Fruit fly (Drosophila melanogaster) whole organism, embryonic: ENCODE results near the gene BORCS6.

ENCODE experiments used
- ATbp ChIP-seq: fragments of 200-800 bp; sonication (Bioruptor generic); optimal IDR thresholded peaks from 2 replicates; lab custom pipeline; 2017; ENCODE audit warnings: missing biosample characterization, mild to moderate bottlenecking, missing genetic modification characterization, missing genetic modification reagents
- Bdp1 ChIP-seq: fragments of 200-800 bp; sonication (Bioruptor generic); optimal IDR thresholded peaks from 3 replicates; lab custom pipeline; 2016; ENCODE audit warnings: missing biosample characterization, missing genetic modification characterization
- CG13775 ChIP-seq: fragments of 200-800 bp; sonication (Bioruptor generic); optimal IDR thresholded peaks from 3 replicates; lab custom pipeline; 2017; ENCODE audit warnings: missing biosample characterization, mild to moderate bottlenecking, missing genetic modification characterization
- CG18011 ChIP-seq: fragments of 200-800 bp; sonication (Bioruptor generic); optimal IDR thresholded peaks from 2 replicates; lab custom pipeline; 2017; ENCODE audit warnings: missing biosample characterization, missing genetic modification characterization, mild to moderate bottlenecking, moderate library complexity, missing genotype
- CG4360 ChIP-seq: fragments of 200-800 bp; sonication (Bioruptor generic); IDR thresholded peaks from 2 replicates; pipeline ENCODE4 v1.3.6; 2022; ENCODE audit warnings: missing biosample characterization, missing genetic modification characterization
- CG6689 ChIP-seq: fragments of 200-800 bp; sonication (Bioruptor generic); IDR thresholded peaks from 2 replicates; pipeline ENCODE4 v1.3.6; 2022; ENCODE audit warnings: missing biosample characterization, missing genetic modification characterization
- CG8924 ChIP-seq: fragments of 200-800 bp; optimal IDR thresholded peaks from 3 replicates; lab custom pipeline; 2019; ENCODE audit warnings: missing biosample characterization, mild to moderate bottlenecking, missing genetic modification characterization, moderate library complexity
- CoRest ChIP-seq: fragments of 200-800 bp; sonication (Bioruptor generic); optimal IDR thresholded peaks from 3 replicates; lab custom pipeline; 2018; ENCODE audit warnings: missing biosample characterization, mild to moderate bottlenecking, missing genetic modification characterization, moderate library complexity
- Doc3 ChIP-seq: fragments of 200-800 bp; sonication (Bioruptor generic); IDR thresholded peaks from 3 replicates; pipeline ENCODE4 v1.3.6; 2022; ENCODE audit warnings: missing biosample characterization, missing genetic modification characterization; ENCODE audit not compliant: partially characterized antibody
- Gsc ChIP-seq: fragments of 200-800 bp; sonication (Bioruptor generic); IDR thresholded peaks from 2 replicates; pipeline ENCODE4 v1.3.6; 2022; ENCODE audit warnings: missing biosample characterization, missing genetic modification characterization
- H2.0 ChIP-seq: fragments of 200-800 bp; sonication (Bioruptor generic); IDR thresholded peaks from 2 replicates; pipeline ENCODE4 v1.3.6; 2022; ENCODE audit warnings: missing biosample characterization, missing genetic modification characterization
- Hmr ChIP-seq: fragments of 200-800 bp; sonication (Bioruptor generic); optimal IDR thresholded peaks from 3 replicates; lab custom pipeline; 2017; ENCODE audit warnings: mild to moderate bottlenecking, missing biosample characterization, missing genetic modification reagents, missing genetic modification characterization
- Kr ChIP-seq: fragments of 200-800 bp; sonication (Bioruptor generic); optimal IDR thresholded peaks from 2 replicates; lab custom pipeline; 2017; ENCODE audit warnings: missing biosample characterization, mild to moderate bottlenecking, missing genetic modification characterization
- MESR4 ChIP-seq: fragments of 200-800 bp; sonication (Bioruptor generic); optimal IDR thresholded peaks from 2 replicates; lab custom pipeline; 2018; ENCODE audit warnings: missing biosample characterization, mild to moderate bottlenecking, missing genetic modification characterization, moderate library complexity
- Mrtf ChIP-seq: fragments of 200-800 bp; sonication (Bioruptor generic); IDR thresholded peaks from 3 replicates; pipeline ENCODE4 v1.3.6; 2022; ENCODE audit warnings: missing biosample characterization, missing genetic modification characterization
- NC2β ChIP-seq: fragments of 200-800 bp; sonication (Bioruptor generic); optimal IDR thresholded peaks from 2 replicates; lab custom pipeline; 2016; ENCODE audit warnings: missing biosample characterization, missing genetic modification characterization
- Nf-YC ChIP-seq: fragments of 200-800 bp; optimal IDR thresholded peaks from 3 replicates; lab custom pipeline; 2019; ENCODE audit warnings: missing biosample characterization, mild to moderate bottlenecking, missing genetic modification characterization, moderate library complexity
- Stat92E ChIP-seq, 3 experiments: fragments of >200 bp in 2 of 3; fragments of 200-800 bp in 1 of 3; sonication (Bioruptor generic) in 1 of 3; optimal IDR thresholded peaks; 2 replicates each; lab custom pipeline; 2017 to 2019; ENCODE audit warnings: missing biosample characterization in 3 of 3, missing genetic modification characterization in 3 of 3, mild to moderate bottlenecking in 1 of 3, moderate library complexity in 1 of 3
- Trl ChIP-seq, 3 experiments: fragments of >200 bp in 2 of 3; fragments of 200-800 bp in 1 of 3; sonication (Bioruptor generic) in 1 of 3; optimal IDR thresholded peaks; 2 replicates in 1 of 3; 3 replicates in 2 of 3; lab custom pipeline; 2016 to 2017; ENCODE audit warnings: missing biosample characterization in 1 of 3, missing genetic modification characterization in 1 of 3
- ara ChIP-seq: fragments of 200-800 bp; sonication (Bioruptor generic); IDR thresholded peaks from 2 replicates; pipeline ENCODE4 v1.3.6; 2022; ENCODE audit warnings: missing biosample characterization, missing genetic modification characterization
- cato ChIP-seq: fragments of 200-800 bp; sonication (Bioruptor generic); optimal IDR thresholded peaks from 2 replicates; lab custom pipeline; 2016; ENCODE audit warnings: missing biosample characterization, missing genetic modification characterization, borderline replicate concordance
- caup ChIP-seq: fragments of 200-800 bp; sonication (Bioruptor generic); optimal IDR thresholded peaks from 3 replicates; lab custom pipeline; 2017; ENCODE audit warnings: missing biosample characterization, mild to moderate bottlenecking, missing genetic modification characterization, moderate library complexity; ENCODE audit not compliant: severe bottlenecking
- cg ChIP-seq: fragments of 200-800 bp; sonication (Bioruptor generic); optimal IDR thresholded peaks from 3 replicates; lab custom pipeline; 2019; ENCODE audit warnings: missing biosample characterization, mild to moderate bottlenecking, missing genetic modification characterization, moderate library complexity
- crol ChIP-seq: fragments of 200-800 bp; sonication (Bioruptor generic); IDR thresholded peaks from 2 replicates; pipeline ENCODE4 v1.3.6; 2022; ENCODE audit warnings: missing biosample characterization, missing genetic modification characterization
- dm ChIP-seq: fragments of 200-800 bp; sonication (Bioruptor generic); optimal IDR thresholded peaks from 3 replicates; lab custom pipeline; 2016; ENCODE audit warnings: missing biosample characterization, missing genetic modification characterization
- ems ChIP-seq: fragments of 200-800 bp; sonication (Bioruptor generic); optimal IDR thresholded peaks from 3 replicates; lab custom pipeline; 2016; ENCODE audit warnings: missing biosample characterization, missing genetic modification characterization
- eve ChIP-seq, 2 experiments: fragments of >200 bp; optimal IDR thresholded peaks; 2 replicates each; lab custom pipeline; 2017; ENCODE audit warnings: missing biosample characterization in 2 of 2, missing genetic modification characterization in 2 of 2
- fd64A ChIP-seq: fragments of 200-800 bp; sonication (Bioruptor generic); optimal IDR thresholded peaks from 3 replicates; lab custom pipeline; 2018; ENCODE audit warnings: missing biosample characterization, mild to moderate bottlenecking, missing genetic modification characterization
- gsb-n ChIP-seq: fragments of 200-800 bp; sonication (Bioruptor generic); optimal IDR thresholded peaks from 3 replicates; lab custom pipeline; 2018; ENCODE audit warnings: missing biosample characterization, mild to moderate bottlenecking, missing genetic modification characterization
- hkb ChIP-seq, 2 experiments: fragments of 200-800 bp in 1 of 2; fragments of >200 bp in 1 of 2; sonication (Bioruptor generic) in 1 of 2; IDR thresholded peaks in 1 of 2; optimal IDR thresholded peaks in 1 of 2; 2 replicates each; pipeline versions ENCODE4 v1.3.6 to Lab custom; 2017 to 2022; ENCODE audit warnings: missing biosample characterization in 1 of 2, missing genetic modification characterization in 1 of 2
- insv ChIP-seq, 2 experiments: fragments of 200-800 bp; sonication (Bioruptor generic); optimal IDR thresholded peaks; 3 replicates each; lab custom pipeline; 2016 to 2018; ENCODE audit warnings: missing biosample characterization in 2 of 2, missing genetic modification characterization in 2 of 2
- nau ChIP-seq: fragments of 200-800 bp; sonication (Bioruptor generic); optimal IDR thresholded peaks from 3 replicates; lab custom pipeline; 2017; ENCODE audit warnings: missing biosample characterization, mild to moderate bottlenecking, missing genetic modification characterization, missing genetic modification reagents
- pb ChIP-seq: fragments of 200-800 bp; sonication (Bioruptor generic); optimal IDR thresholded peaks from 3 replicates; lab custom pipeline; 2016; ENCODE audit warnings: missing biosample characterization, missing genetic modification characterization
- pfk ChIP-seq: fragments of 200-800 bp; sonication (Bioruptor generic); optimal IDR thresholded peaks from 2 replicates; lab custom pipeline; 2018; ENCODE audit warnings: missing biosample characterization, mild to moderate bottlenecking, missing genetic modification characterization, moderate library complexity
- ro ChIP-seq: fragments of 200-800 bp; sonication (Bioruptor generic); IDR thresholded peaks from 2 replicates; pipeline ENCODE4 v1.3.6; 2022; ENCODE audit warnings: missing biosample characterization, missing genetic modification characterization
- sob ChIP-seq: fragments of 200-800 bp; sonication (Bioruptor generic); IDR thresholded peaks from 2 replicates; pipeline ENCODE4 v1.3.6; 2022; ENCODE audit warnings: missing biosample characterization, missing genetic modification characterization
- wor ChIP-seq: fragments of 200-800 bp; sonication (Bioruptor generic); IDR thresholded peaks from 2 replicates; pipeline ENCODE4 v1.3.6; 2022; ENCODE audit warnings: missing biosample characterization, missing genetic modification characterization
- zen ChIP-seq: fragments of 200-800 bp; sonication (Bioruptor generic); optimal IDR thresholded peaks from 3 replicates; lab custom pipeline; 2018; ENCODE audit warnings: missing biosample characterization, mild to moderate bottlenecking, missing genetic modification characterization, moderate library complexity

The BORCS6 gene

DNA sequence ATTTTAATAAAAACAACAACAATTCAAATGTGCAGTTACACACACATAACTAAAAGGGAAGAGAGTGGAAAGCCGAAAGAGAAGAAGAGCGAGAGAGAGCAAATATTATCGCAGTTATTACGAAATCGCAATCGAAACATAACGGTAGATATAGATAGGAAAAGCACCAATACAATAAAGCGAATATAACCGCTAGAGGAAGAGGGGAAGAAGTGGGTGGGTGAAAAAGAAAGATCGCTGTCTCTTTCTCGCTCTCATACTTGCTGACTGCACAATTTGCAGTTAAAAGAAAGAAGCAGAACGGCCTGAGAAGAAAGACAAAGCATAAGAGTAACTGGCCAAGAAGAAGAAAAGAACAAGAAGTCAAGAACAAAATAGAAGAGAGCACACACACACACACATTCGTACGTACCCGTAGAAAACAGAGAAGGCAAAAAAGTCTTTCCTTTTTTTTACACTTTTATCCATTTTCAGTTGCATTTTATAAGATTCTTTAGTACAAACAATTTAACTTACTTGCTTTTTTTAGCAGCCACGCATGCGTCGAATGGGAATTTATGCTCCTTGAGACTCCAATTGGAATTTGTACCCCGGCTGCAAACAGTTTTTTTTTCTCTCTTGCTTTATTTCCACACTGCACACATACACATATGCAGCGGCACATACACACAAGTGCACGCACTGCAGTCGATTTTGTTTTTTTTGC, 1.1 kb upstream of the BORCS6 start (continued):
- TF ChIP-seq nau (GFP tag; lab: Kevin White, UChicago) (no peak), ATbp (GFP tag; lab: Kevin White, UChicago) (no peak), cato (GFP tag; lab: Kevin White, UChicago) (no peak), ara (GFP tag; lab: Robert Waterston, UW) (0 out of 2 replicates have a peak, but pooled peaks have one; percentile 31), Gsc (GFP tag; lab: Robert Waterston, UW) (no peak), CG18011 (GFP tag; lab: Kevin White, UChicago) (no peak), crol (GFP tag; lab: Robert Waterston, UW) (peak; percentile 63; the same call in 1 of the 2 replicates), ro (no peak), Hmr (GFP tag; lab: Kevin White, UChicago) (no peak), Bdp1 (GFP tag; lab: Kevin White, UChicago) (no peak), hkb (optimal IDR thresholded peaks at IDR 0.05; lab: Kevin White, UChicago) (no peak), hkb (GFP tag; IDR thresholded peaks at IDR 0.05; lab: Robert Waterston, UW) (no peak), pb (GFP tag; lab: Kevin White, UChicago) (no peak), pfk (GFP tag; lab: Kevin White, UChicago) (no peak), Kr (no peak), dm (GFP tag; lab: Kevin White, UChicago) (no peak), Mrtf (GFP tag; lab: Robert Waterston, UW) (no peak), Doc3 (GFP tag; lab: Robert Waterston, UW) (no peak), gsb-n (tag; lab: Kevin White, UChicago) (no peak), fd64A (GFP tag; lab: Kevin White, UChicago) (no peak), ems (GFP tag; lab: Kevin White, UChicago) (no peak), NC2β (GFP tag; lab: Kevin White, UChicago) (no peak), CG4360 (peak; percentile 22; the same call in 1 of the 2 replicates), caup (GFP tag; lab: Kevin White, UChicago) (no peak), CoRest (tag; lab: Kevin White, UChicago) (no peak), CG13775 (no peak), MESR4 (GFP tag; lab: Kevin White, UChicago) (no peak), sob (GFP tag; lab: Robert Waterston, UW) (no peak), Stat92E (GFP tag; optimal IDR thresholded peaks at IDR 0.05; lab: Kevin White, UChicago) (no peak), wor (GFP tag; lab: Robert Waterston, UW) (no peak), CG6689 (GFP tag; lab: Robert Waterston, UW) (no peak), zen (tag; lab: Kevin White, UChicago) (no peak), H2.0 (no peak)

DNA sequence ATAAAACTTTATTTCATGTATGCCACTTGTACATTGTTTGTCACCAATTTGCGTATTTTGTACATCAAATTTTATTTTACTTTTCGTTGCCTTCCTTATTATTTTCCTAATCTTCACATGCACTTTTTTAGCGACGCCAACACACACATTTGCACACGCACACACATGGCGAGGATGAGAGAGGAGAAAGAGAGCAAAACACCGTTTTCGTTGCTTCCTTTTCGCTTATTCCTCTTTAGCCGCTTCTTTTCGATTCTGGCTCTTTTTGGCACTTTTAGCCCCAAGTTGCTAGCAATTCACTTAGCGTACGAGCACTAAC, 603 bp upstream of the BORCS6 start:
- TF ChIP-seq CG8924 (tag; lab: Kevin White, UChicago): no peak
- no peak for TF ChIP-seq Nf-YC (tag; lab: Kevin White, UChicago)
- peak; percentile 50 to 76 for TF ChIP-seq insv (GFP tag; optimal IDR thresholded peaks at IDR 0.05; lab: Kevin White, UChicago)
- peak; percentile 42 to 47 for TF ChIP-seq Trl (optimal IDR thresholded peaks at IDR 0.05; lab: Kevin White, UChicago)
- no peak for TF ChIP-seq Trl (GFP tag; optimal IDR thresholded peaks at IDR 0.05; lab: Kevin White, UChicago)
- TF ChIP-seq cg (GFP tag; lab: Kevin White, UChicago): peak; percentile 55
- peak in 1 of 2 experiments; percentile 45 for TF ChIP-seq eve (GFP tag; optimal IDR thresholded peaks at IDR 0.05; lab: Kevin White, UChicago)
